Fruit fly (Drosophila melanogaster): Measurements from ENCODE around the gene lwr.

- TF ChIP-seq D1 (tag; optimal IDR thresholded peaks at IDR 0.05) (no peak), Ets98B (GFP tag; IDR thresholded peaks at IDR 0.05) (no peak), CG9948 (tag; optimal IDR thresholded peaks at IDR 0.05) (no peak), CG14655 (GFP tag; optimal IDR thresholded peaks at IDR 0.05) (no peak), EcR (GFP tag; optimal IDR thresholded peaks at IDR 0.05) (no peak), Pif1A (GFP tag; optimal IDR thresholded peaks at IDR 0.05) (no peak), Pif1B (GFP tag; optimal IDR thresholded peaks at IDR 0.05) (no peak), CG32121 (GFP tag; IDR thresholded peaks at IDR 0.05) (no peak), CG15710 (tag; optimal IDR thresholded peaks at IDR 0.05) (no peak), CG4496 (GFP tag; IDR thresholded peaks at IDR 0.05) (no peak)
These were observed 29.3 kb downstream of the lwr start for dm6 chr2L:513035-513434.

Measured in whole organism, pupa.